Fruit fly (Drosophila melanogaster) whole organism, embryonic: ENCODE results near the gene CG9132.
A peak's percentile ranks its signal among the peaks of the same experiment; 100 is the strongest.

Experiments used
- Atf-2 ChIP-seq: fragments of 200-800 bp; sonication (Bioruptor generic); optimal IDR thresholded peaks from 2 replicates; lab custom pipeline; 2016; ENCODE audit warnings: missing biosample characterization, missing genetic modification characterization
- Atf3 ChIP-seq: fragments of 200-800 bp; sonication (Bioruptor generic); optimal IDR thresholded peaks from 3 replicates; lab custom pipeline; 2016; ENCODE audit warnings: missing biosample characterization, missing genetic modification characterization
- C15 ChIP-seq: fragments of 200-800 bp; sonication (Bioruptor generic); IDR thresholded peaks from 3 replicates; pipeline ENCODE4 v1.3.6; 2022; ENCODE audit warnings: missing biosample characterization, missing genetic modification characterization
- CG12299 ChIP-seq: fragments of 200-800 bp; sonication (Bioruptor generic); optimal IDR thresholded peaks from 2 replicates; lab custom pipeline; 2018; ENCODE audit warnings: missing biosample characterization, mild to moderate bottlenecking, missing genetic modification characterization
- CG12769 ChIP-seq: fragments of 200-800 bp; sonication (Bioruptor generic); optimal IDR thresholded peaks from 2 replicates; lab custom pipeline; 2019; ENCODE audit warnings: missing biosample characterization, mild to moderate bottlenecking, missing genetic modification characterization, moderate library complexity
- CG13296 ChIP-seq: fragments of 200-800 bp; sonication (Bioruptor generic); optimal IDR thresholded peaks from 3 replicates; lab custom pipeline; 2018; ENCODE audit warnings: missing biosample characterization, mild to moderate bottlenecking, missing genetic modification characterization
- CG13424 ChIP-seq: fragments of 200-800 bp; sonication (Bioruptor generic); optimal IDR thresholded peaks from 2 replicates; lab custom pipeline; 2019; ENCODE audit warnings: missing biosample characterization, mild to moderate bottlenecking, missing genetic modification characterization, moderate library complexity
- CG13624 ChIP-seq: fragments of 200-800 bp; sonication (Bioruptor generic); optimal IDR thresholded peaks from 2 replicates; lab custom pipeline; 2016; ENCODE audit warnings: missing biosample characterization, missing genetic modification characterization
- CG15269 ChIP-seq: fragments of 200-800 bp; sonication (Bioruptor generic); optimal IDR thresholded peaks from 2 replicates; lab custom pipeline; 2018; ENCODE audit warnings: missing biosample characterization, mild to moderate bottlenecking, missing genetic modification characterization, moderate library complexity
- CG1529 ChIP-seq: fragments of 200-800 bp; sonication (Bioruptor generic); optimal IDR thresholded peaks from 3 replicates; lab custom pipeline; 2018; ENCODE audit warnings: missing biosample characterization, missing genetic modification characterization
- CG15479 ChIP-seq: fragments of 200-800 bp; sonication (Bioruptor generic); optimal IDR thresholded peaks from 3 replicates; lab custom pipeline; 2019; ENCODE audit warnings: missing biosample characterization, mild to moderate bottlenecking, missing genetic modification characterization, moderate library complexity
- CG16815 ChIP-seq: fragments of 200-800 bp; sonication (Bioruptor generic); optimal IDR thresholded peaks from 3 replicates; lab custom pipeline; 2017; ENCODE audit warnings: missing biosample characterization, mild to moderate bottlenecking, missing genetic modification characterization
- CG18476 ChIP-seq: fragments of 200-800 bp; sonication (Bioruptor generic); optimal IDR thresholded peaks from 2 replicates; lab custom pipeline; 2016; ENCODE audit warnings: missing biosample characterization, mild to moderate bottlenecking, missing genetic modification characterization
- CG2199 ChIP-seq: fragments of 200-800 bp; sonication (Bioruptor generic); IDR thresholded peaks from 3 replicates; pipeline ENCODE4 v1.3.6; 2022; ENCODE audit warnings: missing biosample characterization, missing genetic modification characterization
- CG2875 ChIP-seq: fragments of 200-800 bp; sonication (Bioruptor generic); optimal IDR thresholded peaks from 2 replicates; lab custom pipeline; 2017; ENCODE audit warnings: missing biosample characterization, mild to moderate bottlenecking, missing genetic modification characterization, missing genetic modification reagents
- CG30020 ChIP-seq: fragments of 200-800 bp; optimal IDR thresholded peaks from 2 replicates; lab custom pipeline; 2019; ENCODE audit warnings: missing biosample characterization, mild to moderate bottlenecking, missing genetic modification characterization, moderate library complexity
- CG33557 ChIP-seq: fragments of 200-800 bp; sonication (Bioruptor generic); optimal IDR thresholded peaks from 2 replicates; lab custom pipeline; 2019; ENCODE audit warnings: missing biosample characterization, mild to moderate bottlenecking, missing genetic modification characterization, moderate library complexity
- CG6813 ChIP-seq: fragments of 200-800 bp; sonication (Bioruptor generic); optimal IDR thresholded peaks from 2 replicates; lab custom pipeline; 2017; ENCODE audit warnings: missing biosample characterization, missing genetic modification characterization, mild to moderate bottlenecking, moderate library complexity, missing genetic modification reagents
- CG7271 ChIP-seq: fragments of 200-800 bp; sonication (Bioruptor generic); optimal IDR thresholded peaks from 2 replicates; lab custom pipeline; 2018; ENCODE audit warnings: missing biosample characterization, mild to moderate bottlenecking, missing genetic modification characterization, moderate library complexity
- CG8290 ChIP-seq, 3 experiments: fragments of 200-800 bp; sonication (Bioruptor generic); optimal IDR thresholded peaks; 2 replicates each; lab custom pipeline; 2016 to 2019; ENCODE audit warnings: missing biosample characterization in 3 of 3, missing genetic modification characterization in 3 of 3, mild to moderate bottlenecking in 2 of 3, moderate library complexity in 1 of 3
- CTCF ChIP-seq: fragments of 200-800 bp; sonication (Bioruptor generic); optimal IDR thresholded peaks from 2 replicates; lab custom pipeline; 2017; ENCODE audit warnings: missing biosample characterization, mild to moderate bottlenecking, missing genetic modification characterization, moderate library complexity
- Dad ChIP-seq: fragments of 200-800 bp; sonication (Bioruptor generic); optimal IDR thresholded peaks from 3 replicates; lab custom pipeline; 2016; ENCODE audit warnings: missing biosample characterization, missing genetic modification characterization
- Dek ChIP-seq: fragments of 200-800 bp; sonication (Bioruptor generic); optimal IDR thresholded peaks from 3 replicates; lab custom pipeline; 2019; ENCODE audit warnings: missing biosample characterization, mild to moderate bottlenecking, missing genetic modification characterization, moderate library complexity
- Drgx ChIP-seq: fragments of 200-800 bp; sonication (Bioruptor generic); IDR thresholded peaks from 2 replicates; pipeline ENCODE4 v1.3.6; 2022; ENCODE audit warnings: missing biosample characterization, missing genetic modification characterization
- Lhr ChIP-seq: fragments of 200-800 bp; sonication (Bioruptor generic); optimal IDR thresholded peaks from 3 replicates; lab custom pipeline; 2017; ENCODE audit warnings: mild to moderate bottlenecking, missing biosample characterization, missing genetic modification reagents, missing genetic modification characterization
- MBD-R2 ChIP-seq: fragments of 200-800 bp; sonication (Bioruptor generic); IDR thresholded peaks from 2 replicates; pipeline ENCODE4 v1.3.6; 2022; ENCODE audit warnings: missing biosample characterization, missing genetic modification characterization
- NfI ChIP-seq: fragments of 200-800 bp; sonication (Bioruptor generic); optimal IDR thresholded peaks from 3 replicates; lab custom pipeline; 2018; ENCODE audit warnings: missing biosample characterization, mild to moderate bottlenecking, missing genetic modification characterization, moderate library complexity
- Oli ChIP-seq: fragments of 200-800 bp; sonication (Bioruptor generic); optimal IDR thresholded peaks from 2 replicates; lab custom pipeline; 2018; ENCODE audit warnings: missing biosample characterization, mild to moderate bottlenecking, missing genetic modification characterization, moderate library complexity
- Optix ChIP-seq: fragments of 200-800 bp; sonication (Bioruptor generic); IDR thresholded peaks from 3 replicates; pipeline ENCODE4 v1.3.6; 2022; ENCODE audit warnings: missing biosample characterization, missing genetic modification characterization
- Taf1 ChIP-seq: fragments of 200-800 bp; sonication (Bioruptor generic); IDR thresholded peaks from 2 replicates; pipeline ENCODE4 v1.3.6; 2022; ENCODE audit warnings: missing biosample characterization, missing genetic modification characterization
- YL-1 ChIP-seq: fragments of 200-800 bp; sonication (Bioruptor generic); optimal IDR thresholded peaks from 3 replicates; lab custom pipeline; 2017; ENCODE audit warnings: missing biosample characterization, mild to moderate bottlenecking, missing genetic modification characterization
- bowl ChIP-seq: fragments of 200-800 bp; sonication (Bioruptor generic); IDR thresholded peaks from 2 replicates; pipeline ENCODE4 v1.3.6; 2022; ENCODE audit warnings: missing biosample characterization, missing genetic modification characterization
- br ChIP-seq: fragments of >200 bp; optimal IDR thresholded peaks from 2 replicates; lab custom pipeline; 2017
- chinmo ChIP-seq: fragments of 200-800 bp; sonication (Bioruptor generic); IDR thresholded peaks from 4 replicates; pipeline ENCODE4 v1.3.6; 2022; ENCODE audit warnings: missing biosample characterization, missing genetic modification characterization; ENCODE audit not compliant: partially characterized antibody
- dysf ChIP-seq: fragments of 200-800 bp; sonication (Bioruptor generic); IDR thresholded peaks from 3 replicates; pipeline ENCODE4 v1.3.6; 2022; ENCODE audit warnings: missing biosample characterization, missing genetic modification characterization
- ems ChIP-seq: fragments of 200-800 bp; sonication (Bioruptor generic); optimal IDR thresholded peaks from 3 replicates; lab custom pipeline; 2016; ENCODE audit warnings: missing biosample characterization, missing genetic modification characterization
- eve ChIP-seq, 2 experiments: fragments of >200 bp; optimal IDR thresholded peaks; 2 replicates each; lab custom pipeline; 2017; ENCODE audit warnings: missing biosample characterization in 2 of 2, missing genetic modification characterization in 2 of 2
- exex ChIP-seq: fragments of 200-800 bp; sonication (Bioruptor generic); optimal IDR thresholded peaks from 4 replicates; lab custom pipeline; 2018; ENCODE audit warnings: missing biosample characterization, mild to moderate bottlenecking, missing genetic modification characterization, moderate library complexity
- fru ChIP-seq: fragments of >200 bp; optimal IDR thresholded peaks from 2 replicates; lab custom pipeline; 2017
- grn ChIP-seq: fragments of 200-800 bp; sonication (Bioruptor generic); optimal IDR thresholded peaks from 3 replicates; lab custom pipeline; 2017; ENCODE audit warnings: missing biosample characterization, missing genetic modification characterization
- hkb ChIP-seq, 2 experiments: fragments of 200-800 bp in 1 of 2; fragments of >200 bp in 1 of 2; sonication (Bioruptor generic) in 1 of 2; IDR thresholded peaks in 1 of 2; optimal IDR thresholded peaks in 1 of 2; 2 replicates each; pipeline versions ENCODE4 v1.3.6 to Lab custom; 2017 to 2022; ENCODE audit warnings: missing biosample characterization in 1 of 2, missing genetic modification characterization in 1 of 2
- insv ChIP-seq, 2 experiments: fragments of 200-800 bp; sonication (Bioruptor generic); optimal IDR thresholded peaks; 3 replicates each; lab custom pipeline; 2016 to 2018; ENCODE audit warnings: missing biosample characterization in 2 of 2, missing genetic modification characterization in 2 of 2
- jigr1 ChIP-seq: fragments of 200-800 bp; sonication (Bioruptor generic); IDR thresholded peaks from 3 replicates; pipeline ENCODE4 v1.3.6; 2022; ENCODE audit warnings: missing biosample characterization, missing genetic modification characterization
- odd ChIP-seq: fragments of 200-800 bp; sonication (Bioruptor generic); optimal IDR thresholded peaks from 2 replicates; lab custom pipeline; 2017; ENCODE audit warnings: missing biosample characterization, mild to moderate bottlenecking, missing genetic modification characterization
- otp ChIP-seq: fragments of 200-800 bp; sonication (Bioruptor generic); IDR thresholded peaks from 3 replicates; pipeline ENCODE4, ENCODE4 v1.3.6; 2022; ENCODE audit warnings: missing biosample characterization, missing genetic modification characterization
- pnt ChIP-seq: fragments of 200-800 bp; sonication (Bioruptor generic); optimal IDR thresholded peaks from 3 replicates; lab custom pipeline; 2016; ENCODE audit warnings: missing biosample characterization, missing genetic modification characterization
- psq ChIP-seq: fragments of 200-800 bp; sonication (Bioruptor generic); optimal IDR thresholded peaks from 2 replicates; lab custom pipeline; 2017; ENCODE audit warnings: missing biosample characterization, missing genetic modification characterization
- slbo ChIP-seq: fragments of 200-800 bp; sonication (Bioruptor generic); IDR thresholded peaks from 2 replicates; pipeline ENCODE4 v1.3.6; 2022; ENCODE audit warnings: missing biosample characterization, missing genetic modification characterization
- slou ChIP-seq: fragments of 200-800 bp; sonication (Bioruptor generic); optimal IDR thresholded peaks from 3 replicates; lab custom pipeline; 2016; ENCODE audit warnings: missing biosample characterization, missing genetic modification characterization
- tap ChIP-seq: fragments of 200-800 bp; optimal IDR thresholded peaks from 3 replicates; lab custom pipeline; 2019; ENCODE audit warnings: missing biosample characterization, mild to moderate bottlenecking, missing genetic modification characterization, moderate library complexity

The CG9132 gene

dm6 chrX:16751579-16752156 is 48.8 kb downstream of the CG9132 start, which contains the start of gene goe (continued):
- TF ChIP-seq Lhr (GFP tag; lab: Kevin White, UChicago) (peak; percentile 95), Dad (peak; percentile 90), eve (GFP tag; optimal IDR thresholded peaks at IDR 0.05; lab: Kevin White, UChicago) (no peak), odd (GFP tag; lab: Kevin White, UChicago) (peak; percentile 63), CG33557 (GFP tag; lab: Kevin White, UChicago) (peak; percentile 65), CG13624 (GFP tag; lab: Kevin White, UChicago) (peak; percentile 92), Drgx (GFP tag; lab: Robert Waterston, UW) (peak; percentile 61), slou (GFP tag; lab: Kevin White, UChicago) (peak; percentile 86), jigr1 (GFP tag; lab: Robert Waterston, UW) (no peak), Dek (peak; percentile 82), CG12769 (tag; lab: Kevin White, UChicago) (peak; percentile 81), hkb (optimal IDR thresholded peaks at IDR 0.05; lab: Kevin White, UChicago) (no peak), hkb (GFP tag; IDR thresholded peaks at IDR 0.05; lab: Robert Waterston, UW) (peak; percentile 68), Optix (GFP tag; lab: Robert Waterston, UW) (peak; percentile 73; the same call in 2 of the 3 replicates), CG8290 (GFP tag; optimal IDR thresholded peaks at IDR 0.05; lab: Kevin White, UChicago) (peak; percentile 83), CG8290 (tag; optimal IDR thresholded peaks at IDR 0.05; lab: Kevin White, UChicago) (peak in 1 of 2 experiments; percentile 90), CTCF (GFP tag; lab: Kevin White, UChicago) (peak; percentile 79), CG13296 (peak; percentile 73), chinmo (GFP tag; lab: Robert Waterston, UW) (peak; percentile 91; the same call in 3 of the 4 replicates), CG13424 (peak; percentile 66), NfI (peak; percentile 90), CG16815 (peak; percentile 50), fru (lab: Kevin White, UChicago) (no peak), YL-1 (GFP tag; lab: Kevin White, UChicago) (peak; percentile 50), exex (tag; lab: Kevin White, UChicago) (peak; percentile 33), psq (peak; percentile 52), C15 (GFP tag; lab: Robert Waterston, UW) (peak; percentile 69; the same call in 1 of the 3 replicates), CG30020 (peak; percentile 38), Taf1 (GFP tag; lab: Robert Waterston, UW) (peak; percentile 38; the same call in 1 of the 2 replicates), CG6813 (GFP tag; lab: Kevin White, UChicago) (peak; percentile 76), pnt (GFP tag; lab: Kevin White, UChicago) (peak; percentile 71), CG2875 (GFP tag; lab: Kevin White, UChicago) (peak; percentile 76), ems (GFP tag; lab: Kevin White, UChicago) (peak; percentile 64), CG12299 (peak; percentile 78), CG18476 (GFP tag; lab: Kevin White, UChicago) (no peak), CG1529 (GFP tag; lab: Kevin White, UChicago) (peak; percentile 6), CG7271 (tag; lab: Kevin White, UChicago) (peak; percentile 76), MBD-R2 (peak; percentile 67), br (no peak), bowl (GFP tag; lab: Robert Waterston, UW) (peak; percentile 62; the same call in 1 of the 2 replicates), tap (tag; lab: Kevin White, UChicago) (peak; percentile 34), Atf-2 (GFP tag; lab: Kevin White, UChicago) (peak; percentile 76), CG2199 (peak; percentile 81), CG15269 (tag; lab: Kevin White, UChicago) (peak; percentile 75), grn (GFP tag; lab: Kevin White, UChicago) (peak; percentile 64), CG15479 (GFP tag; lab: Kevin White, UChicago) (no peak), Oli (tag; lab: Kevin White, UChicago) (peak; percentile 45), Atf3 (GFP tag; lab: Kevin White, UChicago) (peak; percentile 74), insv (GFP tag; optimal IDR thresholded peaks at IDR 0.05; lab: Kevin White, UChicago) (peak in 1 of 2 experiments; percentile 78), otp (GFP tag; lab: Robert Waterston, UW) (peak; percentile 73; the same call in 2 of the 3 replicates), slbo (GFP tag; lab: Robert Waterston, UW) (peak; percentile 91), dysf (GFP tag; lab: Robert Waterston, UW) (peak; percentile 68; the same call in 2 of the 3 replicates)
